Fruit fly (Drosophila melanogaster) whole organism, prepupa: ENCODE results near the gene tll.
A peak's percentile ranks its signal among the peaks of the same experiment; 100 is the strongest.

ENCODE experiments used
- Blimp-1 ChIP-seq: fragments of 200-800 bp; sonication (Bioruptor generic); optimal IDR thresholded peaks from 3 replicates; lab custom pipeline; 2017; ENCODE audit warnings: missing biosample characterization, missing genetic modification characterization, mild to moderate bottlenecking, moderate library complexity, missing genetic modification reagents
- CG10631 ChIP-seq: fragments of 200-800 bp; sonication (Bioruptor generic); optimal IDR thresholded peaks from 2 replicates; lab custom pipeline; 2016; ENCODE audit warnings: missing biosample characterization, missing genetic modification characterization
- CG10669 ChIP-seq: fragments of 200-800 bp; sonication (Bioruptor generic); optimal IDR thresholded peaks from 3 replicates; lab custom pipeline; 2018; ENCODE audit warnings: missing biosample characterization, mild to moderate bottlenecking, missing genetic modification characterization, moderate library complexity
- CG11762 ChIP-seq: fragments of 200-800 bp; sonication (Bioruptor generic); optimal IDR thresholded peaks from 3 replicates; lab custom pipeline; 2016; ENCODE audit warnings: missing biosample characterization, missing genetic modification characterization; ENCODE audit not compliant: insufficient read depth
- CG15336 ChIP-seq: fragments of 200-800 bp; sonication (Bioruptor generic); IDR thresholded peaks from 2 replicates; pipeline ENCODE4 v1.3.6; 2022; ENCODE audit warnings: missing biosample characterization, missing genetic modification characterization
- CG1621 ChIP-seq: fragments of 200-800 bp; sonication (Bioruptor generic); optimal IDR thresholded peaks from 3 replicates; lab custom pipeline; 2018; ENCODE audit warnings: missing biosample characterization, mild to moderate bottlenecking, missing genetic modification characterization
- CG16779 ChIP-seq: fragments of 200-800 bp; sonication (Bioruptor generic); optimal IDR thresholded peaks from 3 replicates; lab custom pipeline; 2017; ENCODE audit warnings: missing biosample characterization, mild to moderate bottlenecking, missing genetic modification characterization
- CG3032 ChIP-seq: fragments of 200-800 bp; optimal IDR thresholded peaks from 2 replicates; lab custom pipeline; 2019; ENCODE audit warnings: missing biosample characterization, mild to moderate bottlenecking, missing genetic modification characterization, moderate library complexity
- CG31627 ChIP-seq: fragments of 200-800 bp; sonication (Bioruptor generic); optimal IDR thresholded peaks from 3 replicates; lab custom pipeline; 2016; ENCODE audit warnings: missing biosample characterization, missing genetic modification characterization
- CG32006 ChIP-seq: fragments of 200-800 bp; sonication (Bioruptor generic); optimal IDR thresholded peaks from 3 replicates; lab custom pipeline; 2017; ENCODE audit warnings: missing biosample characterization, mild to moderate bottlenecking, missing genetic modification characterization
- CG34406 ChIP-seq: fragments of 200-800 bp; sonication (Bioruptor generic); optimal IDR thresholded peaks from 3 replicates; lab custom pipeline; 2016; ENCODE audit warnings: missing biosample characterization, missing genetic modification characterization
- CG4318 ChIP-seq: fragments of 200-800 bp; sonication (Bioruptor generic); optimal IDR thresholded peaks from 3 replicates; lab custom pipeline; 2017; ENCODE audit warnings: missing biosample characterization, mild to moderate bottlenecking, missing genetic modification characterization
- CG6163 ChIP-seq: fragments of 200-800 bp; sonication (Bioruptor generic); IDR thresholded peaks from 3 replicates; pipeline ENCODE4 v1.3.6; 2022; ENCODE audit warnings: missing biosample characterization, missing genetic modification characterization
- CG6792 ChIP-seq: fragments of 200-800 bp; sonication (Bioruptor generic); optimal IDR thresholded peaks from 3 replicates; lab custom pipeline; 2016; ENCODE audit warnings: missing biosample characterization, missing genetic modification characterization
- CG6808 ChIP-seq: fragments of 200-800 bp; sonication (Bioruptor generic); optimal IDR thresholded peaks from 3 replicates; lab custom pipeline; 2017; ENCODE audit warnings: missing biosample characterization, missing genetic modification characterization, mild to moderate bottlenecking, moderate library complexity, missing genetic modification reagents
- CG6854 ChIP-seq: fragments of 200-800 bp; sonication (Bioruptor generic); optimal IDR thresholded peaks from 2 replicates; lab custom pipeline; 2017; ENCODE audit warnings: missing biosample characterization, mild to moderate bottlenecking, missing genetic modification characterization
- CG8119 ChIP-seq: fragments of 200-800 bp; sonication (Bioruptor generic); IDR thresholded peaks from 3 replicates; pipeline ENCODE4 v1.3.6; 2022; ENCODE audit warnings: missing biosample characterization, missing genetic modification characterization
- CG8632 ChIP-seq: fragments of 200-800 bp; sonication (Bioruptor generic); optimal IDR thresholded peaks from 3 replicates; lab custom pipeline; 2016; ENCODE audit warnings: missing biosample characterization, missing genetic modification characterization
- CG9139 ChIP-seq: fragments of 200-800 bp; sonication (Bioruptor generic); optimal IDR thresholded peaks from 3 replicates; lab custom pipeline; 2017; ENCODE audit warnings: missing biosample characterization, mild to moderate bottlenecking, missing genetic modification characterization
- Eip75B ChIP-seq: fragments of 200-800 bp; sonication (Bioruptor generic); optimal IDR thresholded peaks from 3 replicates; lab custom pipeline; 2016; ENCODE audit warnings: missing biosample characterization, missing genetic modification characterization
- Eip78C ChIP-seq: fragments of 200-800 bp; sonication (Bioruptor generic); peaks from one replicate; lab custom pipeline; 2016; ENCODE audit warnings: missing biosample characterization, missing genetic modification characterization
- Eip93F ChIP-seq: fragments of 200-800 bp; sonication (Bioruptor generic); optimal IDR thresholded peaks from 2 replicates; lab custom pipeline; 2016; ENCODE audit warnings: missing biosample characterization, mild to moderate bottlenecking, missing genetic modification characterization
- Ets21C ChIP-seq: fragments of 200-800 bp; sonication (Bioruptor generic); optimal IDR thresholded peaks from 3 replicates; lab custom pipeline; 2016; ENCODE audit warnings: missing biosample characterization, missing genetic modification characterization
- Ets96B ChIP-seq: fragments of 200-800 bp; optimal IDR thresholded peaks from 2 replicates; lab custom pipeline; 2019; ENCODE audit warnings: missing biosample characterization, mild to moderate bottlenecking, missing genetic modification characterization, moderate library complexity
- Hr38 ChIP-seq: sonication (Bioruptor generic); optimal IDR thresholded peaks from 2 replicates; lab custom pipeline; 2016; ENCODE audit warnings: missing biosample characterization, missing genetic modification characterization
- Hr39 ChIP-seq: fragments of 200-800 bp; sonication (Bioruptor generic); optimal IDR thresholded peaks from 2 replicates; lab custom pipeline; 2016; ENCODE audit warnings: missing biosample characterization, missing genetic modification characterization
- Met ChIP-seq: fragments of 200-800 bp; sonication (Bioruptor generic); optimal IDR thresholded peaks from 3 replicates; lab custom pipeline; 2016; ENCODE audit warnings: missing biosample characterization, missing genetic modification characterization
- OdsH ChIP-seq: fragments of 200-800 bp; sonication (Bioruptor generic); optimal IDR thresholded peaks from 3 replicates; lab custom pipeline; 2016; ENCODE audit warnings: missing biosample characterization, missing genetic modification characterization
- Smox ChIP-seq: fragments of 200-800 bp; sonication (Bioruptor generic); optimal IDR thresholded peaks from 3 replicates; lab custom pipeline; 2016; ENCODE audit warnings: missing biosample characterization, missing genetic modification characterization
- Sox102F ChIP-seq: fragments of 200-800 bp; sonication (Bioruptor generic); optimal IDR thresholded peaks from 2 replicates; lab custom pipeline; 2016; ENCODE audit warnings: missing biosample characterization, mild to moderate bottlenecking, missing genetic modification characterization
- Sox14 ChIP-seq: fragments of 200-800 bp; sonication (Bioruptor generic); optimal IDR thresholded peaks from 3 replicates; lab custom pipeline; 2016; ENCODE audit warnings: missing biosample characterization, missing genetic modification characterization
- Sox15 ChIP-seq: fragments of 200-800 bp; sonication (Bioruptor generic); optimal IDR thresholded peaks from 3 replicates; lab custom pipeline; 2016; ENCODE audit warnings: missing biosample characterization, missing genetic modification characterization
- achi ChIP-seq: fragments of 200-800 bp; sonication (Bioruptor generic); optimal IDR thresholded peaks from 3 replicates; lab custom pipeline; 2016; ENCODE audit warnings: missing biosample characterization, missing genetic modification characterization
- acj6 ChIP-seq: fragments of 200-800 bp; sonication (Bioruptor generic); optimal IDR thresholded peaks from 3 replicates; lab custom pipeline; 2016; ENCODE audit warnings: missing biosample characterization, missing genetic modification characterization
- dsx ChIP-seq: fragments of 200-800 bp; optimal IDR thresholded peaks from 3 replicates; lab custom pipeline; 2019; ENCODE audit warnings: missing biosample characterization, mild to moderate bottlenecking, missing genetic modification characterization, moderate library complexity; ENCODE audit not compliant: poor library complexity, severe bottlenecking
- eg ChIP-seq: fragments of 200-800 bp; sonication (Bioruptor generic); IDR thresholded peaks from 3 replicates; pipeline ENCODE4 v1.3.6; 2022; ENCODE audit warnings: missing biosample characterization, missing genetic modification characterization
- esn ChIP-seq: fragments of 200-800 bp; sonication (Bioruptor generic); optimal IDR thresholded peaks from 2 replicates; lab custom pipeline; 2016; ENCODE audit warnings: missing biosample characterization, mild to moderate bottlenecking, missing genetic modification characterization, moderate library complexity
- fd59A ChIP-seq: fragments of 200-800 bp; sonication (Bioruptor generic); optimal IDR thresholded peaks from 2 replicates; lab custom pipeline; 2017; ENCODE audit warnings: missing biosample characterization, mild to moderate bottlenecking, missing genetic modification characterization, missing genetic modification reagents
- fd85E ChIP-seq: fragments of 200-800 bp; sonication (Bioruptor generic); optimal IDR thresholded peaks from 3 replicates; lab custom pipeline; 2016; ENCODE audit warnings: missing biosample characterization, missing genetic modification characterization
- lz ChIP-seq: fragments of 200-800 bp; sonication (Bioruptor generic); optimal IDR thresholded peaks from 3 replicates; lab custom pipeline; 2016; ENCODE audit warnings: missing biosample characterization, missing genetic modification characterization
- net ChIP-seq: fragments of 200-800 bp; sonication (Bioruptor generic); optimal IDR thresholded peaks from 3 replicates; lab custom pipeline; 2016; ENCODE audit warnings: missing biosample characterization, missing genetic modification characterization
- pdm3 ChIP-seq: fragments of 200-800 bp; sonication (Bioruptor generic); optimal IDR thresholded peaks from 3 replicates; lab custom pipeline; 2016; ENCODE audit warnings: missing biosample characterization, missing genetic modification characterization
- ss ChIP-seq, 2 experiments: fragments of 200-800 bp; sonication (Bioruptor generic); optimal IDR thresholded peaks; 2 replicates in 1 of 2; 3 replicates in 1 of 2; lab custom pipeline; 2017 to 2018; ENCODE audit warnings: mild to moderate bottlenecking in 2 of 2, missing biosample characterization in 2 of 2, missing genetic modification characterization in 2 of 2, moderate library complexity in 1 of 2
- svp ChIP-seq: fragments of 200-800 bp; sonication (Bioruptor generic); peaks from one replicate; lab custom pipeline; 2016; ENCODE audit warnings: missing biosample characterization, missing genetic modification characterization
- topi ChIP-seq: fragments of 200-800 bp; sonication (Bioruptor generic); optimal IDR thresholded peaks from 3 replicates; lab custom pipeline; 2016; ENCODE audit warnings: missing biosample characterization, missing genetic modification characterization
- vri ChIP-seq: fragments of 200-800 bp; sonication (Bioruptor generic); optimal IDR thresholded peaks from 3 replicates; lab custom pipeline; 2016; ENCODE audit warnings: missing biosample characterization, mild to moderate bottlenecking, missing genetic modification characterization

Gene tll

dm6 chr3R:30842639-30843476 is 9.3 kb upstream of the tll start (continued):
- TF ChIP-seq Eip78C (GFP tag; lab: Kevin White, UChicago) (peak; percentile 86), CG6854 (GFP tag; lab: Kevin White, UChicago) (no peak), topi (GFP tag; lab: Kevin White, UChicago) (peak; percentile 40), CG34406 (GFP tag; lab: Kevin White, UChicago) (peak; percentile 76), CG6792 (peak; percentile 59), OdsH (peak; percentile 65), Sox15 (GFP tag; lab: Kevin White, UChicago) (peak; percentile 32), CG1621 (tag; lab: Kevin White, UChicago) (peak; percentile 56), CG3032 (peak; percentile 85), CG8632 (GFP tag; lab: Kevin White, UChicago) (peak; percentile 78), Sox102F (peak; percentile 52), Sox14 (GFP tag; lab: Kevin White, UChicago) (peak; percentile 42), CG11762 (GFP tag; lab: Kevin White, UChicago) (no peak), Eip75B (GFP tag; lab: Kevin White, UChicago) (no peak), CG4318 (no peak), Ets21C (GFP tag; lab: Kevin White, UChicago) (no peak), CG10669 (GFP tag; lab: Kevin White, UChicago) (peak; percentile 77), svp (GFP tag; lab: Kevin White, UChicago) (peak; percentile 36), ss (GFP tag; optimal IDR thresholded peaks at IDR 0.05; lab: Kevin White, UChicago) (peak; percentile 81 to 87), Blimp-1 (GFP tag; lab: Kevin White, UChicago) (peak; percentile 19), Ets96B (tag; lab: Kevin White, UChicago) (peak; percentile 87), eg (GFP tag; lab: Robert Waterston, UW) (no peak), fd85E (no peak), CG16779 (tag; lab: Kevin White, UChicago) (peak; percentile 33), dsx (peak; percentile 83), Smox (GFP tag; lab: Kevin White, UChicago) (peak; percentile 39), Eip93F (no peak), lz (GFP tag; lab: Kevin White, UChicago) (peak; percentile 11), net (GFP tag; lab: Kevin White, UChicago) (peak; percentile 53), pdm3 (no peak), CG10631 (GFP tag; lab: Kevin White, UChicago) (peak; percentile 75), Hr39 (GFP tag; lab: Kevin White, UChicago) (no peak)

- TF ChIP-seq net (GFP tag; lab: Kevin White, UChicago) (no peak), CG10669 (GFP tag; lab: Kevin White, UChicago) (peak; percentile 64), Eip93F (no peak), acj6 (GFP tag; lab: Kevin White, UChicago) (peak; percentile 28), CG16779 (tag; lab: Kevin White, UChicago) (no peak), CG8632 (GFP tag; lab: Kevin White, UChicago) (peak; percentile 51), esn (GFP tag; lab: Kevin White, UChicago) (peak; percentile 78), CG32006 (no peak), CG1621 (tag; lab: Kevin White, UChicago) (no peak), ss (GFP tag; optimal IDR thresholded peaks at IDR 0.05; lab: Kevin White, UChicago) (peak in 1 of 2 experiments; percentile 45), CG8119 (GFP tag; lab: Robert Waterston, UW) (no peak), CG6808 (GFP tag; lab: Kevin White, UChicago) (no peak), Blimp-1 (GFP tag; lab: Kevin White, UChicago) (no peak), Eip78C (GFP tag; lab: Kevin White, UChicago) (peak; percentile 86), vri (GFP tag; lab: Kevin White, UChicago) (no peak), OdsH (peak; percentile 47), Met (GFP tag; lab: Kevin White, UChicago) (peak; percentile 81), CG6163 (GFP tag; lab: Robert Waterston, UW) (0 out of 3 replicates have a peak, but pooled peaks have one; percentile 42), fd59A (GFP tag; lab: Kevin White, UChicago) (peak; percentile 3), CG4318 (no peak), Hr38 (no peak), Sox14 (GFP tag; lab: Kevin White, UChicago) (no peak), achi (GFP tag; lab: Kevin White, UChicago) (peak; percentile 14), CG15336 (GFP tag; lab: Robert Waterston, UW) (no peak), CG31627 (GFP tag; lab: Kevin White, UChicago) (peak; percentile 65), eg (GFP tag; lab: Robert Waterston, UW) (no peak), lz (GFP tag; lab: Kevin White, UChicago) (peak; percentile 71), CG11762 (GFP tag; lab: Kevin White, UChicago) (peak; percentile 16), CG10631 (GFP tag; lab: Kevin White, UChicago) (peak; percentile 7), CG9139 (GFP tag; lab: Kevin White, UChicago) (no peak), Sox102F (peak; percentile 56)
Measured at dm6 chr3R:30843709-30844108, 8.4 kb upstream of the tll start.
